Worm (Caenorhabditis elegans) whole organism, mixed stage, embryonic: Measurements from ENCODE around the gene F46E10.2.

ENCODE experiments used
- M03D4.4 ChIP-seq: sonication (generic microtip); optimal IDR thresholded peaks from 2 replicates; lab custom pipeline; 2017; ENCODE audit warnings: mild to moderate bottlenecking, missing genetic modification characterization, missing compliant biosample characterization
- ceh-39 ChIP-seq: fragments of 150-350 bp; optimal IDR thresholded peaks from 2 replicates; lab custom pipeline; 2014; ENCODE audit warnings: missing biosample characterization, missing genetic modification characterization
- ces-1 ChIP-seq: fragments of 150-350 bp; optimal IDR thresholded peaks from 2 replicates; lab custom pipeline; 2014; ENCODE audit warnings: missing biosample characterization, missing genetic modification reagents, missing genetic modification characterization
- ham-2 ChIP-seq: fragments of 200-800 bp; sonication (Bioruptor generic); optimal IDR thresholded peaks from 2 replicates; lab custom pipeline; 2018; ENCODE audit warnings: mild to moderate bottlenecking, missing genetic modification characterization, missing compliant biosample characterization
- lin-13 ChIP-seq: fragments of 150-350 bp; optimal IDR thresholded peaks from 2 replicates; lab custom pipeline; 2014; ENCODE audit warnings: missing biosample characterization, missing genetic modification characterization
- lsy-2 ChIP-seq: fragments of 150-350 bp; optimal IDR thresholded peaks from 2 replicates; lab custom pipeline; 2014; ENCODE audit warnings: missing biosample characterization, missing genetic modification characterization
- mab-5 ChIP-seq: fragments of 150-350 bp; optimal IDR thresholded peaks from 2 replicates; lab custom pipeline; 2014; ENCODE audit warnings: missing biosample characterization, missing genetic modification characterization
- mep-1 ChIP-seq: fragments of 150-350 bp; optimal IDR thresholded peaks from 2 replicates; lab custom pipeline; 2017; ENCODE audit warnings: missing biosample characterization, missing genetic modification reagents, missing genetic modification characterization, inconsistent platforms
- nhr-12 ChIP-seq: fragments of 150-350 bp; optimal IDR thresholded peaks from 2 replicates; lab custom pipeline; 2014; ENCODE audit warnings: missing biosample characterization, missing genetic modification characterization
- pha-4 ChIP-seq: fragments of 150-350 bp; optimal IDR thresholded peaks from 2 replicates; lab custom pipeline; 2018; ENCODE audit warnings: missing biosample characterization, missing genetic modification reagents, missing genetic modification characterization
- snpc-4 ChIP-seq: fragments of 150-350 bp; optimal IDR thresholded peaks from 2 replicates; lab custom pipeline; 2014; ENCODE audit warnings: missing biosample characterization, missing genetic modification characterization
- unc-62 ChIP-seq: fragments of 150-350 bp; optimal IDR thresholded peaks from 2 replicates; lab custom pipeline; 2014; ENCODE audit warnings: missing biosample characterization, missing genetic modification reagents, missing genetic modification characterization
- ztf-11 ChIP-seq: fragments of 150-350 bp; optimal IDR thresholded peaks from 2 replicates; lab custom pipeline; 2014; ENCODE audit warnings: missing biosample characterization, missing genetic modification characterization

- TF ChIP-seq unc-62: no peak
- TF ChIP-seq snpc-4 (tag; lab: Kevin White, UChicago): no peak
- TF ChIP-seq ztf-11 (tag; lab: Kevin White, UChicago): no peak
- no peak for TF ChIP-seq ces-1 (GFP tag; lab: Kevin White, UChicago)
- TF ChIP-seq nhr-12 (tag; lab: Kevin White, UChicago): no peak
- no peak for TF ChIP-seq pha-4 (tag; lab: Kevin White, UChicago)
- no peak for TF ChIP-seq M03D4.4 (tag; lab: Kevin White, UChicago)
- TF ChIP-seq mep-1 (tag; lab: Kevin White, UChicago): no peak
- no peak for TF ChIP-seq ham-2 (GFP tag; lab: Kevin White, UChicago)
- no peak for TF ChIP-seq lin-13 (tag; lab: Kevin White, UChicago)
- TF ChIP-seq mab-5 (tag; lab: Kevin White, UChicago): no peak
- no peak for TF ChIP-seq lsy-2 (tag; lab: Kevin White, UChicago)
- TF ChIP-seq ceh-39 (tag; lab: Kevin White, UChicago): no peak
Observed at ce11 chrV:6488849-6489248, 31.4 kb upstream of the F46E10.2 start, which contains the start of gene lec-10.
